Fruit fly (Drosophila melanogaster) whole organism, embryonic: ENCODE data around the gene Gdh.

Experiments used
- Ada2b ChIP-seq: fragments of 200-800 bp; sonication (Bioruptor generic); IDR thresholded peaks from 2 replicates; pipeline ENCODE4 v1.3.6; 2022; ENCODE audit warnings: missing biosample characterization, missing genetic modification characterization
- Blimp-1 ChIP-seq: fragments of 200-800 bp; sonication (Bioruptor generic); optimal IDR thresholded peaks from 3 replicates; lab custom pipeline; 2018; ENCODE audit warnings: missing biosample characterization, missing genetic modification characterization, mild to moderate bottlenecking, moderate library complexity, missing genetic modification reagents
- Bteb2 ChIP-seq: fragments of 200-800 bp; sonication (Bioruptor generic); optimal IDR thresholded peaks from 2 replicates; lab custom pipeline; 2016; ENCODE audit warnings: missing biosample characterization, missing genetic modification characterization
- CG10565 ChIP-seq: fragments of 200-800 bp; sonication (Bioruptor generic); optimal IDR thresholded peaks from 3 replicates; lab custom pipeline; 2016; ENCODE audit warnings: missing biosample characterization, mild to moderate bottlenecking, missing genetic modification characterization
- CG12071 ChIP-seq: fragments of 200-800 bp; sonication (Bioruptor generic); optimal IDR thresholded peaks from 3 replicates; lab custom pipeline; 2018; ENCODE audit warnings: missing biosample characterization, mild to moderate bottlenecking, missing genetic modification characterization
- CG12104 ChIP-seq: fragments of 200-800 bp; sonication (Bioruptor generic); optimal IDR thresholded peaks from 3 replicates; lab custom pipeline; 2016; ENCODE audit warnings: missing biosample characterization, missing genetic modification characterization
- CG12236 ChIP-seq: fragments of 200-800 bp; sonication (Bioruptor generic); optimal IDR thresholded peaks from 2 replicates; lab custom pipeline; 2016; ENCODE audit warnings: missing biosample characterization, missing genetic modification characterization
- CG14860 ChIP-seq: fragments of 200-800 bp; sonication (Bioruptor generic); IDR thresholded peaks from 3 replicates; pipeline ENCODE4 v1.3.6; 2022; ENCODE audit warnings: missing biosample characterization, missing genetic modification characterization; ENCODE audit not compliant: partially characterized antibody
- CG16813 ChIP-seq: fragments of 200-800 bp; sonication (Bioruptor generic); IDR thresholded peaks from 3 replicates; pipeline ENCODE4 v1.3.6; 2022; ENCODE audit warnings: missing biosample characterization, missing genetic modification characterization; ENCODE audit not compliant: partially characterized antibody
- CG17568 ChIP-seq: fragments of 200-800 bp; sonication (Bioruptor generic); optimal IDR thresholded peaks from 2 replicates; lab custom pipeline; 2018; ENCODE audit warnings: missing biosample characterization, mild to moderate bottlenecking, missing genetic modification characterization, moderate library complexity
- CG18011 ChIP-seq: fragments of 200-800 bp; sonication (Bioruptor generic); optimal IDR thresholded peaks from 2 replicates; lab custom pipeline; 2017; ENCODE audit warnings: missing biosample characterization, missing genetic modification characterization, mild to moderate bottlenecking, moderate library complexity, missing genotype
- CG18262 ChIP-seq: fragments of 200-800 bp; optimal IDR thresholded peaks from 3 replicates; lab custom pipeline; 2019; ENCODE audit warnings: missing biosample characterization, mild to moderate bottlenecking, missing genetic modification characterization, moderate library complexity
- CG18764 ChIP-seq: fragments of 200-800 bp; sonication (Bioruptor generic); optimal IDR thresholded peaks from 3 replicates; lab custom pipeline; 2016; ENCODE audit warnings: missing biosample characterization, missing genetic modification characterization
- CG2875 ChIP-seq: fragments of 200-800 bp; sonication (Bioruptor generic); optimal IDR thresholded peaks from 2 replicates; lab custom pipeline; 2017; ENCODE audit warnings: missing biosample characterization, mild to moderate bottlenecking, missing genetic modification characterization, missing genetic modification reagents
- CG31388 ChIP-seq: fragments of 200-800 bp; sonication (Bioruptor generic); optimal IDR thresholded peaks from 2 replicates; lab custom pipeline; 2016; ENCODE audit warnings: missing biosample characterization, missing genetic modification characterization
- CG34376 ChIP-seq: fragments of 200-800 bp; sonication (Bioruptor generic); optimal IDR thresholded peaks from 2 replicates; lab custom pipeline; 2018; ENCODE audit warnings: missing biosample characterization, mild to moderate bottlenecking, missing genetic modification characterization
- CG4730 ChIP-seq: fragments of 200-800 bp; sonication (Bioruptor generic); IDR thresholded peaks from 2 replicates; pipeline ENCODE4 v1.3.6; 2022; ENCODE audit warnings: missing biosample characterization, missing genetic modification characterization
- CG6254 ChIP-seq: fragments of 200-800 bp; sonication (Bioruptor generic); optimal IDR thresholded peaks from 3 replicates; lab custom pipeline; 2017; ENCODE audit warnings: mild to moderate bottlenecking, missing biosample characterization, missing genetic modification reagents, missing genetic modification characterization
- CG7271 ChIP-seq: fragments of 200-800 bp; sonication (Bioruptor generic); optimal IDR thresholded peaks from 2 replicates; lab custom pipeline; 2018; ENCODE audit warnings: missing biosample characterization, mild to moderate bottlenecking, missing genetic modification characterization, moderate library complexity
- CG8359 ChIP-seq: fragments of 200-800 bp; sonication (Bioruptor generic); optimal IDR thresholded peaks from 2 replicates; lab custom pipeline; 2017; ENCODE audit warnings: missing biosample characterization, mild to moderate bottlenecking, missing genetic modification characterization, borderline replicate concordance
- Dfd ChIP-seq, 2 experiments: fragments of >200 bp; optimal IDR thresholded peaks; 2 replicates each; lab custom pipeline; 2017; ENCODE audit warnings: missing biosample characterization in 2 of 2, missing genetic modification characterization in 2 of 2
- E2f2 ChIP-seq: fragments of 200-800 bp; sonication (Bioruptor generic); IDR thresholded peaks from 2 replicates; pipeline ENCODE4 v1.3.6; 2022; ENCODE audit warnings: missing biosample characterization, missing genetic modification characterization
- ERR ChIP-seq: fragments of 200-800 bp; sonication (Bioruptor generic); optimal IDR thresholded peaks from 2 replicates; lab custom pipeline; 2016; ENCODE audit warnings: missing biosample characterization, missing genetic modification characterization
- Gug ChIP-seq: fragments of 200-800 bp; sonication (Bioruptor generic); IDR thresholded peaks from 4 replicates; pipeline ENCODE4 v1.3.6; 2022; ENCODE audit warnings: missing biosample characterization, missing genetic modification characterization
- HmgD ChIP-seq: fragments of 200-800 bp; sonication (Bioruptor generic); optimal IDR thresholded peaks from 3 replicates; lab custom pipeline; 2016; ENCODE audit warnings: missing biosample characterization, missing genetic modification characterization
- HmgZ ChIP-seq: fragments of 200-800 bp; sonication (Bioruptor generic); optimal IDR thresholded peaks from 2 replicates; lab custom pipeline; 2018; ENCODE audit warnings: missing biosample characterization, mild to moderate bottlenecking, missing genetic modification characterization
- Hmr ChIP-seq: fragments of 200-800 bp; sonication (Bioruptor generic); optimal IDR thresholded peaks from 3 replicates; lab custom pipeline; 2017; ENCODE audit warnings: mild to moderate bottlenecking, missing biosample characterization, missing genetic modification reagents, missing genetic modification characterization
- Mes4 ChIP-seq: fragments of 200-800 bp; sonication (Bioruptor generic); optimal IDR thresholded peaks from 2 replicates; lab custom pipeline; 2016; ENCODE audit warnings: missing biosample characterization, missing genetic modification characterization
- Myb ChIP-seq: fragments of 200-800 bp; sonication (Bioruptor generic); optimal IDR thresholded peaks from 2 replicates; lab custom pipeline; 2016; ENCODE audit warnings: missing biosample characterization, missing genetic modification characterization
- Oli ChIP-seq: fragments of 200-800 bp; sonication (Bioruptor generic); optimal IDR thresholded peaks from 2 replicates; lab custom pipeline; 2018; ENCODE audit warnings: missing biosample characterization, mild to moderate bottlenecking, missing genetic modification characterization, moderate library complexity
- Sox102F ChIP-seq: fragments of 200-800 bp; sonication (Bioruptor generic); optimal IDR thresholded peaks from 2 replicates; lab custom pipeline; 2018; ENCODE audit warnings: missing biosample characterization, mild to moderate bottlenecking, missing genetic modification characterization, moderate library complexity
- ash1 ChIP-seq: fragments of 200-800 bp; sonication (Bioruptor generic); optimal IDR thresholded peaks from 2 replicates; lab custom pipeline; 2018; ENCODE audit warnings: missing biosample characterization, mild to moderate bottlenecking, missing genetic modification characterization
- caup ChIP-seq: fragments of 200-800 bp; sonication (Bioruptor generic); optimal IDR thresholded peaks from 3 replicates; lab custom pipeline; 2017; ENCODE audit warnings: missing biosample characterization, mild to moderate bottlenecking, missing genetic modification characterization, moderate library complexity; ENCODE audit not compliant: severe bottlenecking
- chm ChIP-seq: fragments of 200-800 bp; sonication (Bioruptor generic); IDR thresholded peaks from 2 replicates; pipeline ENCODE4 v1.3.6; 2022; ENCODE audit warnings: missing biosample characterization, missing genetic modification characterization
- corto ChIP-seq: fragments of 200-800 bp; sonication (Bioruptor generic); optimal IDR thresholded peaks from 2 replicates; lab custom pipeline; 2016; ENCODE audit warnings: missing biosample characterization, mild to moderate bottlenecking, missing genetic modification characterization, moderate library complexity
- crol ChIP-seq: fragments of 200-800 bp; sonication (Bioruptor generic); IDR thresholded peaks from 2 replicates; pipeline ENCODE4 v1.3.6; 2022; ENCODE audit warnings: missing biosample characterization, missing genetic modification characterization
- dan ChIP-seq: fragments of 200-800 bp; sonication (Bioruptor generic); IDR thresholded peaks from 2 replicates; pipeline ENCODE4 v1.3.6; 2022; ENCODE audit warnings: missing biosample characterization, missing genetic modification characterization
- dmrt99B ChIP-seq: fragments of 200-800 bp; sonication (Bioruptor generic); optimal IDR thresholded peaks from 2 replicates; lab custom pipeline; 2018; ENCODE audit warnings: missing biosample characterization, mild to moderate bottlenecking, missing genetic modification characterization, moderate library complexity
- ewg ChIP-seq: fragments of 200-800 bp; sonication (Bioruptor generic); optimal IDR thresholded peaks from 3 replicates; lab custom pipeline; 2017; ENCODE audit warnings: mild to moderate bottlenecking, missing biosample characterization, missing genetic modification reagents, missing genetic modification characterization
- hkb ChIP-seq, 2 experiments: fragments of 200-800 bp in 1 of 2; fragments of >200 bp in 1 of 2; sonication (Bioruptor generic) in 1 of 2; IDR thresholded peaks in 1 of 2; optimal IDR thresholded peaks in 1 of 2; 2 replicates each; pipeline versions ENCODE4 v1.3.6 to Lab custom; 2017 to 2022; ENCODE audit warnings: missing biosample characterization in 1 of 2, missing genetic modification characterization in 1 of 2
- mirr ChIP-seq: fragments of 200-800 bp; sonication (Bioruptor generic); optimal IDR thresholded peaks from 3 replicates; lab custom pipeline; 2018; ENCODE audit warnings: missing biosample characterization, mild to moderate bottlenecking, missing genetic modification characterization
- nerfin-1 ChIP-seq: fragments of 200-800 bp; sonication (Bioruptor generic); optimal IDR thresholded peaks from 3 replicates; lab custom pipeline; 2019; ENCODE audit warnings: missing biosample characterization, mild to moderate bottlenecking, missing genetic modification characterization, moderate library complexity
- onecut ChIP-seq: fragments of 200-800 bp; sonication (Bioruptor generic); IDR thresholded peaks from 2 replicates; pipeline ENCODE4 v1.3.6; 2022; ENCODE audit warnings: missing biosample characterization, missing genetic modification characterization
- pros ChIP-seq: fragments of 200-800 bp; sonication (Bioruptor generic); optimal IDR thresholded peaks from 3 replicates; lab custom pipeline; 2019; ENCODE audit warnings: missing biosample characterization, mild to moderate bottlenecking, missing genetic modification characterization, moderate library complexity
- psq ChIP-seq: fragments of 200-800 bp; sonication (Bioruptor generic); optimal IDR thresholded peaks from 2 replicates; lab custom pipeline; 2017; ENCODE audit warnings: missing biosample characterization, missing genetic modification characterization
- sr ChIP-seq: fragments of 200-800 bp; sonication (Bioruptor generic); IDR thresholded peaks from 3 replicates; pipeline ENCODE4 v1.3.6; 2022; ENCODE audit warnings: missing biosample characterization, missing genetic modification characterization
- trh ChIP-seq: fragments of 200-800 bp; sonication (Bioruptor generic); optimal IDR thresholded peaks from 2 replicates; lab custom pipeline; 2016; ENCODE audit warnings: missing biosample characterization, missing genetic modification characterization
- vfl ChIP-seq: fragments of 200-800 bp; sonication (Bioruptor generic); optimal IDR thresholded peaks from 2 replicates; lab custom pipeline; 2016; ENCODE audit warnings: missing biosample characterization, missing genetic modification characterization

Gene Gdh

dm6 chr3R:23921701-23922501 is 21.0 kb downstream of the Gdh start (continued):
- TF ChIP-seq CG12104 (peak; percentile 5), dmrt99B (tag; lab: Kevin White, UChicago) (peak; percentile 68), CG7271 (no peak), CG16813 (GFP tag; lab: Robert Waterston, UW) (no peak), pros (peak; percentile 87), Gug (GFP tag; lab: Robert Waterston, UW) (peak; percentile 39; the same call in 2 of the 4 replicates), mirr (GFP tag; lab: Kevin White, UChicago) (peak; percentile 76), CG18262 (peak; percentile 26), caup (no peak), Ada2b (GFP tag; lab: Robert Waterston, UW) (peak; percentile 46), CG6254 (GFP tag; lab: Kevin White, UChicago) (no peak), corto (GFP tag; lab: Kevin White, UChicago) (no peak), trh (no peak), Myb (GFP tag; lab: Kevin White, UChicago) (no peak), Blimp-1 (peak; percentile 38), CG12071 (GFP tag; lab: Kevin White, UChicago) (peak; percentile 52), CG31388 (GFP tag; lab: Kevin White, UChicago) (no peak), chm (peak; percentile 68; the same call in 1 of the 2 replicates), Bteb2 (no peak), hkb (optimal IDR thresholded peaks at IDR 0.05; lab: Kevin White, UChicago) (no peak), hkb (GFP tag; IDR thresholded peaks at IDR 0.05; lab: Robert Waterston, UW) (peak; percentile 64), CG8359 (GFP tag; lab: Kevin White, UChicago) (no peak), ash1 (GFP tag; lab: Kevin White, UChicago) (peak; percentile 55), nerfin-1 (tag; lab: Kevin White, UChicago) (no peak), ERR (GFP tag; lab: Kevin White, UChicago) (no peak), psq (GFP tag; lab: Kevin White, UChicago) (no peak), Mes4 (no peak), onecut (GFP tag; lab: Robert Waterston, UW) (peak; percentile 12; the same call in 1 of the 2 replicates), CG10565 (GFP tag; lab: Kevin White, UChicago) (no peak), Dfd (GFP tag; optimal IDR thresholded peaks at IDR 0.05; lab: Kevin White, UChicago) (no peak), sr (peak; percentile 79), E2f2 (peak; percentile 33), dan (GFP tag; lab: Robert Waterston, UW) (no peak), crol (GFP tag; lab: Robert Waterston, UW) (peak; percentile 98), CG17568 (peak; percentile 22), HmgD (GFP tag; lab: Kevin White, UChicago) (peak; percentile 49), ewg (no peak), Hmr (peak; percentile 42), Oli (tag; lab: Kevin White, UChicago) (peak; percentile 55), CG12236 (GFP tag; lab: Kevin White, UChicago) (peak; percentile 2), HmgZ (tag; lab: Kevin White, UChicago) (peak; percentile 53), vfl (GFP tag; lab: Kevin White, UChicago) (no peak), CG18764 (GFP tag; lab: Kevin White, UChicago) (no peak), CG14860 (GFP tag; lab: Robert Waterston, UW) (no peak), Sox102F (GFP tag; lab: Kevin White, UChicago) (peak; percentile 66), CG4730 (peak; percentile 48; the same call in 1 of the 2 replicates), CG2875 (no peak), CG18011 (GFP tag; lab: Kevin White, UChicago) (no peak), CG34376 (GFP tag; lab: Kevin White, UChicago) (peak; percentile 32)
